Worm (Caenorhabditis elegans) whole organism, mixed stage, embryonic: ENCODE results near the gene C25F9.12.

Experiments
- M03D4.4 ChIP-seq: sonication (generic microtip); optimal IDR thresholded peaks from 2 replicates; lab custom pipeline; 2017; ENCODE audit warnings: mild to moderate bottlenecking, missing genetic modification characterization, missing compliant biosample characterization
- elt-1 ChIP-seq: sonication (generic microtip); optimal IDR thresholded peaks from 2 replicates; lab custom pipeline; 2017; ENCODE audit warnings: missing genetic modification characterization, mild to moderate bottlenecking, missing compliant biosample characterization, antibody characterized with exemption, moderate library complexity, borderline replicate concordance; ENCODE audit not compliant: insufficient read depth
- flh-1 ChIP-seq: fragments of 200-800 bp; sonication (Bioruptor generic); optimal IDR thresholded peaks from 2 replicates; lab custom pipeline; 2018; ENCODE audit warnings: mild to moderate bottlenecking, missing genetic modification characterization, moderate library complexity, missing compliant biosample characterization
- hlh-1 ChIP-seq: fragments of 150-350 bp; optimal IDR thresholded peaks from 2 replicates; lab custom pipeline; 2014; ENCODE audit warnings: missing biosample characterization, missing genetic modification reagents, missing genetic modification characterization
- lin-32 ChIP-seq: fragments of 200-800 bp; sonication (Bioruptor generic); optimal IDR thresholded peaks from 2 replicates; lab custom pipeline; 2018; ENCODE audit warnings: mild to moderate bottlenecking, missing genetic modification characterization, missing compliant biosample characterization
- lsy-2 ChIP-seq: fragments of 150-350 bp; optimal IDR thresholded peaks from 2 replicates; lab custom pipeline; 2014; ENCODE audit warnings: missing biosample characterization, missing genetic modification characterization
- nhr-12 ChIP-seq: fragments of 150-350 bp; optimal IDR thresholded peaks from 2 replicates; lab custom pipeline; 2014; ENCODE audit warnings: missing biosample characterization, missing genetic modification characterization
- nhr-237 ChIP-seq: fragments of 150-350 bp; optimal IDR thresholded peaks from 2 replicates; lab custom pipeline; 2014; ENCODE audit warnings: missing biosample characterization, missing genetic modification characterization
- unc-39 ChIP-seq: fragments of 150-350 bp; optimal IDR thresholded peaks from 2 replicates; lab custom pipeline; 2014; ENCODE audit warnings: missing biosample characterization, missing genetic modification characterization
- unc-62 ChIP-seq: fragments of 150-350 bp; optimal IDR thresholded peaks from 2 replicates; lab custom pipeline; 2014; ENCODE audit warnings: missing biosample characterization, missing genetic modification reagents, missing genetic modification characterization

- TF ChIP-seq nhr-237 (tag; lab: Kevin White, UChicago) (no peak), lsy-2 (tag; lab: Kevin White, UChicago) (no peak), unc-62 (no peak), M03D4.4 (no peak), unc-39 (no peak), elt-1 (tag; lab: Kevin White, UChicago) (no peak), lin-32 (GFP tag; lab: Kevin White, UChicago) (no peak), hlh-1 (tag; lab: Kevin White, UChicago) (no peak), flh-1 (GFP tag; lab: Kevin White, UChicago) (no peak), nhr-12 (tag; lab: Kevin White, UChicago) (no peak)
These were observed 864 bp upstream of the C25F9.12 start for ce11 chrV:19403619-19404018.
